Worm (Caenorhabditis elegans): Measurements from ENCODE around the gene C33D3.3.

ce11 chrX:10479108-10479738, 5.9 kb upstream of the C33D3.3 start:
- TF ChIP-seq skn-1 (tag; optimal IDR thresholded peaks at IDR 0.05) (no peak), sma-9 (GFP tag; optimal IDR thresholded peaks at IDR 0.05) (no peak), sma-9 (tag; optimal IDR thresholded peaks at IDR 0.05) (no peak), nhr-12 (tag; optimal IDR thresholded peaks at IDR 0.05) (no peak), unc-62 (GFP tag; optimal IDR thresholded peaks at IDR 0.05) (no peak), snpc-4 (tag; optimal IDR thresholded peaks at IDR 0.05) (no peak)

All from whole organism, L2 larva.